Worm (Caenorhabditis elegans): ENCODE measurements around the gene col-106.

col-106 gene

ce11 chrIV:1460686-1461085 lies at the start of gene col-106:
col-106 (minus strand) TSS chrIV:1460786.
- TF ChIP-seq lin-39 (tag; optimal IDR thresholded peaks at IDR 0.05) (no peak), Y48G9A.11 (GFP tag; IDR thresholded peaks at IDR 0.05) (no peak), ama-1 (optimal IDR thresholded peaks at IDR 0.05) (no peak), jun-1 (tag; optimal IDR thresholded peaks at IDR 0.05) (no peak), mxl-2 (GFP tag; conservative IDR thresholded peaks at IDR 0.05) (no peak), pqm-1 (tag; optimal IDR thresholded peaks at IDR 0.05) (no peak), daf-16 (GFP tag; optimal IDR thresholded peaks at IDR 0.05) (no peak), daf-16 (tag; optimal IDR thresholded peaks at IDR 0.05) (no peak)

ce11 chrIV:1510241-1510640 lies 49.7 kb upstream of the col-106 start, which contains the start of gene txt-4:
txt-4 (plus strand) TSS chrIV:1510564.
- TF ChIP-seq dve-1 (tag; optimal IDR thresholded peaks at IDR 0.05; ENCODE audit: insufficient read depth), result peak; percentile 23
- no peak for TF ChIP-seq aly-2 (tag; optimal IDR thresholded peaks at IDR 0.05)
- TF ChIP-seq daf-16 (GFP tag; optimal IDR thresholded peaks at IDR 0.05), result no peak
- TF ChIP-seq daf-16 (tag; optimal IDR thresholded peaks at IDR 0.05), result peak; percentile 61
- peak; percentile 22 for TF ChIP-seq pqm-1 (tag; optimal IDR thresholded peaks at IDR 0.05)
- TF ChIP-seq nhr-76 (tag; optimal IDR thresholded peaks at IDR 0.05), result no peak
- TF ChIP-seq lsy-2 (tag; optimal IDR thresholded peaks at IDR 0.05), result peak in 1 of 2 experiments; percentile 11
- no peak for TF ChIP-seq sdz-12 (GFP tag; optimal IDR thresholded peaks at IDR 0.05)
- TF ChIP-seq ceh-28 (tag; optimal IDR thresholded peaks at IDR 0.05), result no peak
- TF ChIP-seq R02D3.7 (tag; optimal IDR thresholded peaks at IDR 0.05), result no peak
- TF ChIP-seq saeg-2 (GFP tag; IDR thresholded peaks at IDR 0.05), result no peak
- TF ChIP-seq zag-1 (tag; optimal IDR thresholded peaks at IDR 0.05), result no peak
- no peak for TF ChIP-seq hmg-1.1 (GFP tag; IDR thresholded peaks at IDR 0.05)
- no peak for TF ChIP-seq aha-1 (tag)
- TF ChIP-seq ceh-44 (GFP tag; IDR thresholded peaks at IDR 0.05), result no peak
- TF ChIP-seq php-3 (GFP tag; IDR thresholded peaks at IDR 0.05), result peak; percentile 77
- no peak for TF ChIP-seq zip-2 (tag; optimal IDR thresholded peaks at IDR 0.05)
- peak; percentile 62 for TF ChIP-seq dmd-6 (GFP tag; IDR thresholded peaks at IDR 0.05)
- peak; percentile 35 for TF ChIP-seq nhr-28 (tag; optimal IDR thresholded peaks at IDR 0.05)
- TF ChIP-seq zip-11 (GFP tag; IDR thresholded peaks at IDR 0.05), result no peak
- no peak for TF ChIP-seq mes-2 (tag; optimal IDR thresholded peaks at IDR 0.05; ENCODE audit: poor library complexity, severe bottlenecking)
- no peak for TF ChIP-seq nhr-10 (tag; optimal IDR thresholded peaks at IDR 0.05)
- no peak for TF ChIP-seq ZK337.2 (GFP tag; IDR thresholded peaks at IDR 0.05)

DNA sequence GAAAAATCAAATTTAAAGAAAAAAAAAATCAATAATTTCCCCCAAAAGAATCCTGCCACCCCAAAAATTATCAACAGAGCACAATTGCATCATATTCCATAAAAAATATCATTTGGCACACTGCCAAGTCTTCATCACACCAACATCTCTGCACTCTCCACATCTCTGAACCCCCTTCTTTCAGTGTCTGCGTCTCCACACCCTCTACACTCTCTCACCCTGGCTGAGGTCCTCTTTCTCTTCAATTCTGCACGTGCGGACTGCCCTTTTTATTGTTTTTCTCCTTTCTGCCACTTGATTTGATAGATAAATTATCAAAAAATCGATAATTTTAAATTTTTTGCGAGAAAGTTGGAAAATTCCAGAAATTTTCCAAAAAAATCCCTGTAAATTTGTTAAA lies 36.9 kb upstream of the col-106 start, which contains the start of gene hxk-3:
Gene hxk-3 (plus strand): TSS at position 179 of the 400 bp plus-strand sequence.
- TF ChIP-seq aha-1 (tag) (peak; percentile 98), ama-1 (optimal IDR thresholded peaks at IDR 0.05) (no peak), nhr-237 (tag; optimal IDR thresholded peaks at IDR 0.05) (no peak), daf-19 (GFP tag; conservative IDR thresholded peaks at IDR 0.05) (no peak), aly-2 (tag; optimal IDR thresholded peaks at IDR 0.05) (no peak), snpc-4 (tag; optimal IDR thresholded peaks at IDR 0.05) (no peak), daf-12 (tag; optimal IDR thresholded peaks at IDR 0.05) (no peak), nhr-10 (tag; optimal IDR thresholded peaks at IDR 0.05) (no peak), lin-29 (GFP tag; IDR thresholded peaks at IDR 0.05) (no peak), nhr-102 (tag; optimal IDR thresholded peaks at IDR 0.05) (peak; percentile 3), dmd-9 (GFP tag; IDR thresholded peaks at IDR 0.05) (no peak), arid-1 (GFP tag; conservative IDR thresholded peaks at IDR 0.05) (0 out of 2 replicates have a peak, but pooled peaks have one; percentile 39), gei-8 (GFP tag; optimal IDR thresholded peaks at IDR 0.05) (no peak), F49E8.2 (tag; optimal IDR thresholded peaks at IDR 0.05; ENCODE audit: borderline replicate concordance) (no peak), tag-97 (GFP tag; IDR thresholded peaks at IDR 0.05) (no peak), F37D6.2 (tag; optimal IDR thresholded peaks at IDR 0.05) (no peak), ceh-44 (GFP tag; IDR thresholded peaks at IDR 0.05) (no peak), lsy-2 (tag; optimal IDR thresholded peaks at IDR 0.05) (peak in 1 of 2 experiments; percentile 79), nhr-41 (GFP tag; IDR thresholded peaks at IDR 0.05) (no peak), F26F4.8 (GFP tag; conservative IDR thresholded peaks at IDR 0.05) (no peak), madf-5 (GFP tag; IDR thresholded peaks at IDR 0.05) (no peak), rbr-2 (tag; optimal IDR thresholded peaks at IDR 0.05) (peak; percentile 65), mes-2 (tag; optimal IDR thresholded peaks at IDR 0.05; ENCODE audit: poor library complexity, severe bottlenecking) (peak; percentile 52), sdz-12 (GFP tag; optimal IDR thresholded peaks at IDR 0.05) (no peak), spr-3 (GFP tag; optimal IDR thresholded peaks at IDR 0.05) (no peak), zip-11 (GFP tag; IDR thresholded peaks at IDR 0.05) (no peak), Y75B8A.6 (GFP tag; IDR thresholded peaks at IDR 0.05) (no peak), lir-3 (tag; optimal IDR thresholded peaks at IDR 0.05) (no peak), nhr-42 (GFP tag; IDR thresholded peaks at IDR 0.05) (0 out of 2 replicates have a peak, but pooled peaks have one; percentile 15), zfp-3 (GFP tag; conservative IDR thresholded peaks at IDR 0.05) (no peak)

Data from whole organism, L4 larva.